Fruit fly (Drosophila melanogaster) ovary, adult (tissue): Measurements from ENCODE around the gene ALiX.
A peak's percentile ranks its signal among the peaks of the same experiment; 100 is the strongest.

Experiments
- CG17801 ChIP-seq: fragments of 200-800 bp; optimal IDR thresholded peaks from 2 replicates; lab custom pipeline; 2019; ENCODE audit warnings: missing biosample characterization, mild to moderate bottlenecking, missing genetic modification characterization, moderate library complexity; ENCODE audit not compliant: partially characterized antibody

Gene ALiX

dm6 chr3R:27681799-27682198 lies 18.1 kb downstream of the ALiX start, which contains the start of gene Sce:
Gene Sce, minus strand, starts transcription at chr3R:27682029.
- no peak for TF ChIP-seq CG17801

- no peak for TF ChIP-seq CG17801
These were observed 20.2 kb downstream of the ALiX start for dm6 chr3R:27679667-27680066.

dm6 chr3R:27679019-27679418 lies 20.9 kb downstream of the ALiX start, which contains the start of gene CG12883:
Gene CG12883, plus strand, starts transcription at chr3R:27679291.
- TF ChIP-seq CG17801, result no peak

- TF ChIP-seq CG17801, result peak; percentile 72
These were observed 22.7 kb downstream of the ALiX start, which contains the start of gene Hsdl2 for dm6 chr3R:27677174-27677726. Gene Hsdl2, plus strand, starts transcription at chr3R:27677522.

- TF ChIP-seq CG17801, result no peak
These were observed 37.1 kb downstream of the ALiX start for dm6 chr3R:27662857-27663256.

dm6 chr3R:27661971-27662489 lies 37.9 kb downstream of the ALiX start, which contains the start of gene unc80:
Gene unc80, plus strand, starts transcription at chr3R:27662439.
- TF ChIP-seq CG17801, result no peak

- no peak for TF ChIP-seq CG17801
These were observed 38.5 kb downstream of the ALiX start for dm6 chr3R:27661389-27661788.

dm6 chr3R:27660127-27660579 lies 39.8 kb downstream of the ALiX start, which contains the start of gene Mlc1:
Gene Mlc1, minus strand, starts transcription at chr3R:27660177.
- no peak for TF ChIP-seq CG17801

dm6 chr3R:27656686-27657535 lies 43.0 kb downstream of the ALiX start, which contains the start of gene tau:
Gene tau, minus strand, starts transcription at chr3R:27656996.
- TF ChIP-seq CG17801, result no peak

- TF ChIP-seq CG17801, result no peak
These were observed 44.8 kb downstream of the ALiX start for dm6 chr3R:27655109-27655508.

- no peak for TF ChIP-seq CG17801
These were observed 47.6 kb downstream of the ALiX start, which contains the start of gene RpS10a for dm6 chr3R:27652156-27652810. Gene RpS10a, plus strand, starts transcription at chr3R:27652760.

- TF ChIP-seq CG17801, result no peak
These were observed 48.2 kb downstream of the ALiX start for dm6 chr3R:27651710-27652109.

dm6 chr3R:27647817-27648216 lies 52.1 kb downstream of the ALiX start:
- no peak for TF ChIP-seq CG17801
